Fruit fly (Drosophila melanogaster) whole organism, embryonic: ENCODE data around the gene CG6094.

Experiments used
- Blimp-1 ChIP-seq: fragments of 200-800 bp; sonication (Bioruptor generic); optimal IDR thresholded peaks from 3 replicates; lab custom pipeline; 2018; ENCODE audit warnings: missing biosample characterization, missing genetic modification characterization, mild to moderate bottlenecking, moderate library complexity, missing genetic modification reagents
- CG11085 ChIP-seq: fragments of 200-800 bp; sonication (Bioruptor generic); IDR thresholded peaks from 2 replicates; pipeline ENCODE4 v1.3.6; 2022; ENCODE audit warnings: missing biosample characterization, missing genetic modification characterization
- CG12219 ChIP-seq: fragments of 200-800 bp; sonication (Bioruptor generic); optimal IDR thresholded peaks from 3 replicates; lab custom pipeline; 2018; ENCODE audit warnings: missing biosample characterization, mild to moderate bottlenecking, missing genetic modification characterization
- CG1603 ChIP-seq: fragments of 200-800 bp; sonication (Bioruptor generic); optimal IDR thresholded peaks from 2 replicates; lab custom pipeline; 2019; ENCODE audit warnings: missing biosample characterization, mild to moderate bottlenecking, missing genetic modification characterization, moderate library complexity
- CG17359 ChIP-seq: fragments of 200-800 bp; sonication (Bioruptor generic); optimal IDR thresholded peaks from 3 replicates; lab custom pipeline; 2018; ENCODE audit warnings: missing biosample characterization, mild to moderate bottlenecking, missing genetic modification characterization, moderate library complexity
- CG18476 ChIP-seq: fragments of 200-800 bp; sonication (Bioruptor generic); optimal IDR thresholded peaks from 2 replicates; lab custom pipeline; 2016; ENCODE audit warnings: missing biosample characterization, mild to moderate bottlenecking, missing genetic modification characterization
- CG31388 ChIP-seq: fragments of 200-800 bp; sonication (Bioruptor generic); optimal IDR thresholded peaks from 2 replicates; lab custom pipeline; 2016; ENCODE audit warnings: missing biosample characterization, missing genetic modification characterization
- CG3726 ChIP-seq: fragments of 200-800 bp; sonication (Bioruptor generic); IDR thresholded peaks from 3 replicates; pipeline ENCODE4, ENCODE4 v1.3.6; 2022; ENCODE audit warnings: missing biosample characterization, missing genetic modification characterization
- CG4617 ChIP-seq: fragments of 200-800 bp; sonication (Bioruptor generic); optimal IDR thresholded peaks from 3 replicates; lab custom pipeline; 2016; ENCODE audit warnings: missing biosample characterization, missing genetic modification characterization, borderline replicate concordance
- CG6791 ChIP-seq: fragments of 200-800 bp; sonication (Bioruptor generic); IDR thresholded peaks from 3 replicates; pipeline ENCODE4 v1.3.6; 2022; ENCODE audit warnings: missing biosample characterization, missing genetic modification characterization; ENCODE audit not compliant: partially characterized antibody
- Doc3 ChIP-seq: fragments of 200-800 bp; sonication (Bioruptor generic); IDR thresholded peaks from 3 replicates; pipeline ENCODE4 v1.3.6; 2022; ENCODE audit warnings: missing biosample characterization, missing genetic modification characterization; ENCODE audit not compliant: partially characterized antibody
- E2f1 ChIP-seq: fragments of 200-800 bp; sonication (Bioruptor generic); IDR thresholded peaks from 2 replicates; pipeline ENCODE4 v1.3.6; 2022; ENCODE audit warnings: missing biosample characterization, missing genetic modification characterization
- Med ChIP-seq: fragments of 200-800 bp; sonication (Bioruptor generic); peaks from one replicate; lab custom pipeline; 2016; ENCODE audit warnings: missing biosample characterization, missing genetic modification characterization, mild to moderate bottlenecking, inconsistent platforms, moderate library complexity
- Ptx1 ChIP-seq: fragments of 200-800 bp; sonication (Bioruptor generic); IDR thresholded peaks from 2 replicates; pipeline ENCODE4 v1.3.6; 2022; ENCODE audit warnings: missing biosample characterization, missing genetic modification characterization
- Scr ChIP-seq: fragments of 200-800 bp; sonication (Bioruptor generic); IDR thresholded peaks from 2 replicates; pipeline ENCODE4 v1.3.6; 2022; ENCODE audit warnings: missing biosample characterization, missing genetic modification characterization; ENCODE audit not compliant: partially characterized antibody
- Side ChIP-seq: fragments of 200-800 bp; sonication (Bioruptor generic); optimal IDR thresholded peaks from 2 replicates; lab custom pipeline; 2016; ENCODE audit warnings: missing biosample characterization, missing genetic modification characterization
- Xrp1 ChIP-seq: fragments of 200-800 bp; sonication (Bioruptor generic); IDR thresholded peaks from 2 replicates; pipeline ENCODE4 v1.3.6; 2022; ENCODE audit warnings: missing biosample characterization, missing genetic modification characterization
- ap ChIP-seq: fragments of 200-800 bp; sonication (Bioruptor generic); IDR thresholded peaks from 2 replicates; pipeline ENCODE4 v1.3.6; 2022; ENCODE audit warnings: missing biosample characterization, missing genetic modification characterization
- ara ChIP-seq: fragments of 200-800 bp; sonication (Bioruptor generic); IDR thresholded peaks from 2 replicates; pipeline ENCODE4 v1.3.6; 2022; ENCODE audit warnings: missing biosample characterization, missing genetic modification characterization
- bab2 ChIP-seq: fragments of 200-800 bp; sonication (Bioruptor generic); optimal IDR thresholded peaks from 2 replicates; lab custom pipeline; 2016; ENCODE audit warnings: missing biosample characterization, missing genetic modification characterization
- bsh ChIP-seq, 2 experiments: fragments of 200-800 bp; sonication (Bioruptor generic); optimal IDR thresholded peaks; 2 replicates each; lab custom pipeline; 2017 to 2018; ENCODE audit warnings: mild to moderate bottlenecking in 2 of 2, missing biosample characterization in 2 of 2, missing genetic modification characterization in 2 of 2, moderate library complexity in 1 of 2
- chif ChIP-seq, 2 experiments: fragments of 200-800 bp; sonication (Bioruptor generic); optimal IDR thresholded peaks; 3 replicates each; lab custom pipeline; 2016; ENCODE audit warnings: missing biosample characterization in 2 of 2, missing genetic modification characterization in 2 of 2
- dm ChIP-seq: fragments of 200-800 bp; sonication (Bioruptor generic); optimal IDR thresholded peaks from 3 replicates; lab custom pipeline; 2016; ENCODE audit warnings: missing biosample characterization, missing genetic modification characterization
- fru ChIP-seq: fragments of >200 bp; optimal IDR thresholded peaks from 2 replicates; lab custom pipeline; 2017
- gce ChIP-seq: fragments of 200-800 bp; sonication (Bioruptor generic); IDR thresholded peaks from 3 replicates; pipeline ENCODE4 v1.3.6; 2022; ENCODE audit warnings: missing biosample characterization, missing genetic modification characterization
- gem ChIP-seq: fragments of 200-800 bp; sonication (Bioruptor generic); optimal IDR thresholded peaks from 2 replicates; lab custom pipeline; 2019; ENCODE audit warnings: missing biosample characterization, mild to moderate bottlenecking, missing genetic modification characterization, moderate library complexity
- grau ChIP-seq: fragments of 200-800 bp; optimal IDR thresholded peaks from 3 replicates; lab custom pipeline; 2019; ENCODE audit warnings: missing biosample characterization, mild to moderate bottlenecking, missing genetic modification characterization, moderate library complexity
- hkb ChIP-seq, 2 experiments: fragments of 200-800 bp in 1 of 2; fragments of >200 bp in 1 of 2; sonication (Bioruptor generic) in 1 of 2; IDR thresholded peaks in 1 of 2; optimal IDR thresholded peaks in 1 of 2; 2 replicates each; pipeline versions ENCODE4 v1.3.6 to Lab custom; 2017 to 2022; ENCODE audit warnings: missing biosample characterization in 1 of 2, missing genetic modification characterization in 1 of 2
- hth ChIP-seq: fragments of >200 bp; optimal IDR thresholded peaks from 2 replicates; lab custom pipeline; 2017; ENCODE audit warnings: inconsistent platforms
- ken ChIP-seq: fragments of 200-800 bp; sonication (Bioruptor generic); IDR thresholded peaks from 3 replicates; pipeline ENCODE4 v1.3.6; 2022; ENCODE audit warnings: missing biosample characterization, missing genetic modification characterization
- lmd ChIP-seq: fragments of 200-800 bp; sonication (Bioruptor generic); IDR thresholded peaks from 2 replicates; pipeline ENCODE4 v1.3.6; 2022; ENCODE audit warnings: missing biosample characterization, missing genetic modification characterization
- otp ChIP-seq: fragments of 200-800 bp; sonication (Bioruptor generic); IDR thresholded peaks from 3 replicates; pipeline ENCODE4, ENCODE4 v1.3.6; 2022; ENCODE audit warnings: missing biosample characterization, missing genetic modification characterization
- pan ChIP-seq, 4 experiments: fragments of >200 bp in 3 of 4; fragments of 200-800 bp in 1 of 4; sonication (Bioruptor generic) in 1 of 4; optimal IDR thresholded peaks in 3 of 4; IDR thresholded peaks in 1 of 4; 2 replicates each; pipeline versions ENCODE4 v1.3.6 to Lab custom; 2017 to 2022; ENCODE audit warnings: missing biosample characterization in 2 of 4, missing genetic modification characterization in 2 of 4, mixed read lengths in 1 of 4
- phol ChIP-seq: fragments of 200-800 bp; sonication (Bioruptor generic); optimal IDR thresholded peaks from 3 replicates; lab custom pipeline; 2018; ENCODE audit warnings: missing biosample characterization, mild to moderate bottlenecking, missing genetic modification characterization, moderate library complexity
- prd ChIP-seq, 3 experiments: fragments of >200 bp in 2 of 3; fragments of 200-800 bp in 1 of 3; sonication (Bioruptor generic) in 1 of 3; optimal IDR thresholded peaks in 2 of 3; IDR thresholded peaks in 1 of 3; 2 replicates in 2 of 3; 3 replicates in 1 of 3; pipeline versions ENCODE4 v1.3.6 to Lab custom; 2017 to 2022; ENCODE audit warnings: missing biosample characterization in 1 of 3, missing genetic modification characterization in 1 of 3
- pros ChIP-seq: fragments of 200-800 bp; sonication (Bioruptor generic); optimal IDR thresholded peaks from 3 replicates; lab custom pipeline; 2019; ENCODE audit warnings: missing biosample characterization, mild to moderate bottlenecking, missing genetic modification characterization, moderate library complexity
- ranshi ChIP-seq: fragments of 200-800 bp; sonication (Bioruptor generic); IDR thresholded peaks from 2 replicates; pipeline ENCODE4 v1.3.6; 2022; ENCODE audit warnings: missing biosample characterization, missing genetic modification characterization
- slbo ChIP-seq: fragments of 200-800 bp; sonication (Bioruptor generic); IDR thresholded peaks from 2 replicates; pipeline ENCODE4 v1.3.6; 2022; ENCODE audit warnings: missing biosample characterization, missing genetic modification characterization
- tgo ChIP-seq: fragments of 200-800 bp; sonication (Bioruptor generic); IDR thresholded peaks from 3 replicates; pipeline ENCODE4 v1.3.6; 2022; ENCODE audit warnings: missing biosample characterization, missing genetic modification characterization
- vvl ChIP-seq: fragments of 200-800 bp; sonication (Bioruptor generic); IDR thresholded peaks from 2 replicates; pipeline ENCODE4 v1.3.6; 2022; ENCODE audit warnings: missing biosample characterization, missing genetic modification characterization

The CG6094 gene

dm6 chr2L:10555269-10555668, 48.4 kb downstream of the CG6094 start (continued):
- peak; percentile 19; the same call in 1 of the 3 replicates for TF ChIP-seq tgo (GFP tag; lab: Robert Waterston, UW)
- no peak for TF ChIP-seq CG4617 (GFP tag; lab: Kevin White, UChicago)
- no peak for TF ChIP-seq fru
- 0 out of 2 replicates have a peak, but pooled peaks have one; percentile 21 for TF ChIP-seq lmd (GFP tag; lab: Robert Waterston, UW)
- peak; percentile 14; the same call in 1 of the 2 replicates for TF ChIP-seq ap (GFP tag; lab: Robert Waterston, UW)
- 0 out of 2 replicates have a peak, but pooled peaks have one; percentile 20 for TF ChIP-seq ranshi (GFP tag; lab: Robert Waterston, UW)
- peak; percentile 47; the same call in 1 of the 2 replicates for TF ChIP-seq ara (GFP tag; lab: Robert Waterston, UW)
- peak; percentile 51 for TF ChIP-seq CG11085
- TF ChIP-seq CG6791 = no peak
- peak; percentile 23 for TF ChIP-seq gem (tag; lab: Kevin White, UChicago)
- TF ChIP-seq pros = no peak
- peak in 1 of 2 experiments; percentile 25 for TF ChIP-seq chif (GFP tag; optimal IDR thresholded peaks at IDR 0.05; lab: Kevin White, UChicago)
- no peak for TF ChIP-seq Scr
- TF ChIP-seq CG12219 = no peak
- TF ChIP-seq CG3726 (GFP tag; lab: Robert Waterston, UW) = 0 out of 3 replicates have a peak, but pooled peaks have one; percentile 52
- TF ChIP-seq ken (GFP tag; lab: Robert Waterston, UW) = peak; percentile 37; the same call in 1 of the 3 replicates
- 0 out of 3 replicates have a peak, but pooled peaks have one; percentile 27 for TF ChIP-seq otp (GFP tag; lab: Robert Waterston, UW)
- TF ChIP-seq slbo (GFP tag; lab: Robert Waterston, UW) = peak; percentile 43; the same call in 1 of the 2 replicates
- TF ChIP-seq gce (GFP tag; lab: Robert Waterston, UW) = no peak
- peak; percentile 8 for TF ChIP-seq phol (tag; lab: Kevin White, UChicago)
- TF ChIP-seq CG18476 = no peak
- no peak for TF ChIP-seq hkb (optimal IDR thresholded peaks at IDR 0.05; lab: Kevin White, UChicago)
- peak; percentile 31; the same call in 1 of the 2 replicates for TF ChIP-seq hkb (GFP tag; IDR thresholded peaks at IDR 0.05; lab: Robert Waterston, UW)
- peak; percentile 1 for TF ChIP-seq CG1603 (tag; lab: Kevin White, UChicago)
- no peak for TF ChIP-seq Doc3 (GFP tag; lab: Robert Waterston, UW)
- peak; percentile 41 for TF ChIP-seq vvl
- TF ChIP-seq bsh (GFP tag; optimal IDR thresholded peaks at IDR 0.05; lab: Kevin White, UChicago) = peak in 1 of 2 experiments; percentile 31
- TF ChIP-seq bab2 (GFP tag; lab: Kevin White, UChicago) = no peak
- 0 out of 2 replicates have a peak, but pooled peaks have one; percentile 9 for TF ChIP-seq E2f1 (GFP tag; lab: Robert Waterston, UW)
- peak; percentile 37; the same call in 1 of the 2 replicates for TF ChIP-seq Ptx1 (GFP tag; lab: Robert Waterston, UW)
- no peak for TF ChIP-seq Side
- TF ChIP-seq CG17359 (tag; lab: Kevin White, UChicago) = peak; percentile 2
- TF ChIP-seq prd (optimal IDR thresholded peaks at IDR 0.05; lab: Kevin White, UChicago) = no peak
- TF ChIP-seq prd (GFP tag; IDR thresholded peaks at IDR 0.05; lab: Robert Waterston, UW) = peak; percentile 29; the same call in 1 of the 3 replicates
- TF ChIP-seq pan (optimal IDR thresholded peaks at IDR 0.05; lab: Kevin White, UChicago) = no peak
- peak in 1 of 2 experiments; percentile 14 for TF ChIP-seq pan (GFP tag; optimal IDR thresholded peaks at IDR 0.05 in 1 of 2, IDR thresholded peaks at IDR 0.05 in 1 of 2)
- no peak for TF ChIP-seq dm (GFP tag; lab: Kevin White, UChicago)
- TF ChIP-seq Blimp-1 (GFP tag; lab: Kevin White, UChicago) = peak; percentile 5
- peak; percentile 16; the same call in 1 of the 2 replicates for TF ChIP-seq Xrp1 (GFP tag; lab: Robert Waterston, UW)
- peak; percentile 44 for TF ChIP-seq Med (GFP tag; lab: Kevin White, UChicago)
- TF ChIP-seq grau (tag; lab: Kevin White, UChicago) = peak; percentile 68
- TF ChIP-seq CG31388 (GFP tag; lab: Kevin White, UChicago) = no peak
- TF ChIP-seq hth (lab: Kevin White, UChicago) = no peak
